Worm (Caenorhabditis elegans) whole organism, mixed stage, embryonic: ENCODE measurements around the gene gst-21.

Source experiments
- sem-2 ChIP-seq: fragments of 200-800 bp; sonication (Bioruptor generic); optimal IDR thresholded peaks from 2 replicates; lab custom pipeline; 2018; ENCODE audit warnings: mild to moderate bottlenecking, missing genetic modification characterization, missing compliant biosample characterization
- unc-62 ChIP-seq: fragments of 150-350 bp; optimal IDR thresholded peaks from 2 replicates; lab custom pipeline; 2014; ENCODE audit warnings: missing biosample characterization, missing genetic modification reagents, missing genetic modification characterization
- ztf-11 ChIP-seq: fragments of 150-350 bp; optimal IDR thresholded peaks from 2 replicates; lab custom pipeline; 2014; ENCODE audit warnings: missing biosample characterization, missing genetic modification characterization

DNA sequence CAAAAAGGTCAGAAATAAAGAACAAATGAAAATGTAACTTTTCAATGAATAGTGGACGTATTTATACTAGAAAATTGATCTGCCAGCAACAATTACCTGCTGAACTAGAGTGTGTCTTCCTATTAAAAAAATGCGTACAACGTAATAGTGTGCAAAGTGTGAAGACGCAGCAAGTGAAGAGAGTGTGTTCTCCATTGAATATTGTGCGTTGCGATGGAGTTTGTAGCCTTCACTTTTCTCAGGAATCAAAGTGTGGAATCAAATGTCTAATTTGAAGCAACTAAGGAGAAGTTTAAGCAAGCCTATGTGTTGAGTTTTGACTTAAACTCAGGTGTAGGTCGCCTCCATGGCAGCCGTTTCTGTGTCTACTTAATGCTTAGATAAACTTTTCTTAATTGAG, at the start of gene gst-21:
- TF ChIP-seq ztf-11 = no peak
- no peak for TF ChIP-seq unc-62
- no peak for TF ChIP-seq sem-2
